Fruit fly (Drosophila melanogaster) whole organism: ENCODE data around the gene Bin1.

Experiments used
- CG8478 ChIP-seq: fragments of >200 bp; optimal IDR thresholded peaks from 2 replicates; lab custom pipeline; 2018; ENCODE audit warnings: inconsistent platforms
- Dll ChIP-seq: fragments of >200 bp; optimal IDR thresholded peaks from 2 replicates; lab custom pipeline; 2017
- EcR ChIP-seq, 2 experiments: fragments of >200 bp; optimal IDR thresholded peaks; 2 replicates each; lab custom pipeline; 2017; ENCODE audit warnings: missing biosample characterization in 2 of 2, missing genetic modification characterization in 2 of 2, missing genetic modification reagents in 2 of 2
- pan ChIP-seq: fragments of >200 bp; optimal IDR thresholded peaks from 2 replicates; lab custom pipeline; 2017
- psq ChIP-seq: fragments of >200 bp; optimal IDR thresholded peaks from 2 replicates; lab custom pipeline; 2017
- usp ChIP-seq: fragments of >200 bp; optimal IDR thresholded peaks from 2 replicates; lab custom pipeline; 2017; ENCODE audit warnings: missing biosample characterization, missing genetic modification characterization, mixed read lengths

DNA sequence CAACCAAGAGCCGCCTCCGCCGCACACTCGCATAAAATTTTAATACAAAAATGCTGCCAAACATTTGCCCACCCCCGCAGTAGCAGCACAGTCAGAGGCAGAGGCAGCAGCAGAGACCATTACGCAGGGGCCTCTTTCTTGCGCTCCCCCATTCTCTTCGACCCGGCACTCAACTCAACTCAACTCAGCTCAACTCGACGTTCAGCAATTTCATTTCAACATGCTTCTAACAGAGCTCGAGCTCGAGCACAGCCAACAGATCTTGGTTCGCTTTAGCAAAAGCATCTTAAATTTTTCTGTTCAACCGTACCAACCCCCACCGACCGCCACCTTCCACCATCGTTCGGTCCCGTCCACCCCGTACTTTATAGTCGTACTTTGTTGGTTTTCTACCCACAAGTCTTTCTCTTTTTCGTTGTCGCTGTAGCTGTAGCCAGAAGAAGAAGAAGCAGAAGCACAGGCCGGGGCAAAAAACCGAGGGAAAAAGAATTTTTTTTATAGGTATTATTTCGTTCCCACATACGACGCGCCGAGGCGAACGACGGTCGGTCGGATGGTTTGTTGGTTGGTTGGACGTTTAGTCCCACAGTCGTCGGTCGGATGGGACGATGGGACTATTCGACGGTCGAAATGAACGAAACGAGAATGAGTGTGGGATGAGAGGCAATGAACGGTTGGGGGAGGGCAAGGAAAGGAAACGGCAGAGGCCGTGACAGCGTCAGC is 46.0 kb upstream of the Bin1 start:
- peak in 1 of 2 experiments; percentile 86 for TF ChIP-seq EcR (GFP tag; optimal IDR thresholded peaks at IDR 0.05; lab: Kevin White, UChicago)
- no peak for TF ChIP-seq psq (lab: Kevin White, UChicago)
- no peak for TF ChIP-seq pan
- TF ChIP-seq Dll: peak; percentile 56
- no peak for TF ChIP-seq CG8478 (lab: Kevin White, UChicago)
- no peak for TF ChIP-seq usp (GFP tag; lab: Kevin White, UChicago)
